Worm (Caenorhabditis elegans) whole organism, mixed stage, embryonic: ENCODE data around the gene C14H10.3.

ENCODE experiments used
- bed-3 ChIP-seq: fragments of 200-800 bp; sonication (Bioruptor generic); optimal IDR thresholded peaks from 3 replicates; lab custom pipeline; 2018; ENCODE audit warnings: mild to moderate bottlenecking, missing genetic modification characterization, moderate library complexity, missing compliant biosample characterization
- blmp-1 ChIP-seq: fragments of 150-350 bp; optimal IDR thresholded peaks from 2 replicates; lab custom pipeline; 2014; ENCODE audit warnings: missing biosample characterization, missing genetic modification characterization
- ceh-39 ChIP-seq: fragments of 150-350 bp; optimal IDR thresholded peaks from 2 replicates; lab custom pipeline; 2014; ENCODE audit warnings: missing biosample characterization, missing genetic modification characterization
- ceh-83 ChIP-seq: fragments of 200-800 bp; sonication (Bioruptor generic); optimal IDR thresholded peaks from 2 replicates; lab custom pipeline; 2018; ENCODE audit warnings: mild to moderate bottlenecking, missing genetic modification characterization, missing compliant biosample characterization
- ces-1 ChIP-seq: fragments of 150-350 bp; optimal IDR thresholded peaks from 2 replicates; lab custom pipeline; 2014; ENCODE audit warnings: missing biosample characterization, missing genetic modification reagents, missing genetic modification characterization
- cnd-1 ChIP-seq: fragments of 200-800 bp; sonication (Bioruptor generic); optimal IDR thresholded peaks from 2 replicates; lab custom pipeline; 2018; ENCODE audit warnings: mild to moderate bottlenecking, missing genetic modification characterization, missing compliant biosample characterization
- elt-1 ChIP-seq: sonication (generic microtip); optimal IDR thresholded peaks from 2 replicates; lab custom pipeline; 2017; ENCODE audit warnings: missing genetic modification characterization, mild to moderate bottlenecking, missing compliant biosample characterization, antibody characterized with exemption, moderate library complexity, borderline replicate concordance; ENCODE audit not compliant: insufficient read depth
- elt-3 ChIP-seq: fragments of 150-350 bp; optimal IDR thresholded peaks from 2 replicates; lab custom pipeline; 2014; ENCODE audit warnings: missing biosample characterization, missing genetic modification characterization
- ham-2 ChIP-seq: fragments of 200-800 bp; sonication (Bioruptor generic); optimal IDR thresholded peaks from 2 replicates; lab custom pipeline; 2018; ENCODE audit warnings: mild to moderate bottlenecking, missing genetic modification characterization, missing compliant biosample characterization
- hlh-1 ChIP-seq: fragments of 150-350 bp; optimal IDR thresholded peaks from 2 replicates; lab custom pipeline; 2014; ENCODE audit warnings: missing biosample characterization, missing genetic modification reagents, missing genetic modification characterization
- lin-32 ChIP-seq: fragments of 200-800 bp; sonication (Bioruptor generic); optimal IDR thresholded peaks from 2 replicates; lab custom pipeline; 2018; ENCODE audit warnings: mild to moderate bottlenecking, missing genetic modification characterization, missing compliant biosample characterization
- lsy-2 ChIP-seq: fragments of 150-350 bp; optimal IDR thresholded peaks from 2 replicates; lab custom pipeline; 2014; ENCODE audit warnings: missing biosample characterization, missing genetic modification characterization
- mab-5 ChIP-seq: fragments of 150-350 bp; optimal IDR thresholded peaks from 2 replicates; lab custom pipeline; 2014; ENCODE audit warnings: missing biosample characterization, missing genetic modification characterization
- nhr-12 ChIP-seq: fragments of 150-350 bp; optimal IDR thresholded peaks from 2 replicates; lab custom pipeline; 2014; ENCODE audit warnings: missing biosample characterization, missing genetic modification characterization
- nhr-237 ChIP-seq: fragments of 150-350 bp; optimal IDR thresholded peaks from 2 replicates; lab custom pipeline; 2014; ENCODE audit warnings: missing biosample characterization, missing genetic modification characterization
- nhr-28 ChIP-seq: fragments of 150-350 bp; optimal IDR thresholded peaks from 2 replicates; lab custom pipeline; 2014; ENCODE audit warnings: missing biosample characterization, missing genetic modification characterization
- nhr-76 ChIP-seq: sonication (generic microtip); optimal IDR thresholded peaks from 2 replicates; lab custom pipeline; 2017; ENCODE audit warnings: missing biosample characterization, missing genetic modification characterization
- pha-4 ChIP-seq: fragments of 150-350 bp; optimal IDR thresholded peaks from 2 replicates; lab custom pipeline; 2018; ENCODE audit warnings: missing biosample characterization, missing genetic modification reagents, missing genetic modification characterization
- snpc-4 ChIP-seq: fragments of 150-350 bp; optimal IDR thresholded peaks from 2 replicates; lab custom pipeline; 2014; ENCODE audit warnings: missing biosample characterization, missing genetic modification characterization
- sptf-1 ChIP-seq: sonication (generic microtip); optimal IDR thresholded peaks from 2 replicates; lab custom pipeline; 2017; ENCODE audit warnings: mild to moderate bottlenecking, missing genetic modification characterization, moderate library complexity, missing compliant biosample characterization
- unc-120 ChIP-seq: sonication (generic microtip); optimal IDR thresholded peaks from 2 replicates; lab custom pipeline; 2017; ENCODE audit warnings: missing genetic modification characterization, missing compliant biosample characterization; ENCODE audit not compliant: poor library complexity, severe bottlenecking
- unc-39 ChIP-seq: fragments of 150-350 bp; optimal IDR thresholded peaks from 2 replicates; lab custom pipeline; 2014; ENCODE audit warnings: missing biosample characterization, missing genetic modification characterization
- unc-62 ChIP-seq: fragments of 150-350 bp; optimal IDR thresholded peaks from 2 replicates; lab custom pipeline; 2014; ENCODE audit warnings: missing biosample characterization, missing genetic modification reagents, missing genetic modification characterization
- zip-8 ChIP-seq: fragments of 150-350 bp; optimal IDR thresholded peaks from 2 replicates; lab custom pipeline; 2014; ENCODE audit warnings: missing biosample characterization, missing genetic modification characterization

Gene C14H10.3

DNA sequence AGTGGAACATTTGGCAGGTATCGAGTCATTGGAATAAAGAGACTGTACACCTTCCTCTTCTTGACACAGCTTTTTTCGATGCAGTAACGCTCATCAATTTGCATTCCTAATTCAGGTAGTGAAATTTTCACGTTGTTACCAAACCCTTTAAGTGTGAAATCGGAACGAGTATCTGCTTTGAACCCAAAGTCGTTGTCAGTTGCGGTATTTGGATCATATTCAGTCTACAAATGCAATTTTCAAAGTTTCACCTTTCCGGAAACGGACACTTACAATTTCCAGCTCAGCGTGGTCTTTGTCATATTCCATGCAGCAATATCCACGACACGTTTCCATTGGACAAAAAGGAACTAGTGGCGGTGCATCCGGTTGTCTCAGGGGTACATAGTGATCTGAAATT is 45.3 kb downstream of the C14H10.3 start:
- TF ChIP-seq ces-1 (GFP tag; lab: Kevin White, UChicago) (no peak), ceh-39 (tag; lab: Kevin White, UChicago) (no peak), nhr-28 (tag; lab: Kevin White, UChicago) (no peak), unc-39 (tag; lab: Kevin White, UChicago) (no peak), unc-120 (tag; lab: Kevin White, UChicago) (no peak), elt-3 (no peak), bed-3 (GFP tag; lab: Kevin White, UChicago) (no peak), sptf-1 (no peak), ham-2 (GFP tag; lab: Kevin White, UChicago) (no peak), nhr-76 (tag; lab: Kevin White, UChicago) (no peak), pha-4 (no peak), nhr-12 (no peak), lsy-2 (tag; lab: Kevin White, UChicago) (no peak)

DNA sequence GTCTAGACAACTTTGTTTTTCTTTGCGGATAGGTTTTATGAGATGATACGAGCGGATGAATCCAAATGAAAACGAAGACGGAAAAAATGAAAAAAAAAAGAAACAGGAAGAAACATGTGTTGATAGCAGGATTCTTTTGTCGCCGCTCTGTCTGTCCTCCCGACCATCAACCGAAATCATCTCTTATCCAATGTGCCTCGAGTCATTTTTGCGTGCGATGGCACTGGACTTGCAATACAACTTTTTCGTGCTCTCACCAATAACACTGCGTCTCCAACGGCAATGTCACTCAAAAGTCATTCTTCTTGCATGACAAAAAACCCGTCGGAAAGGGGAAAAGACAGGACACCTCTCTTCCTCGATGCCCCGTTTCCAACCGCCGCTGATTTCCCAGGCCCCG is 51.6 kb downstream of the C14H10.3 start, which contains the start of gene ncs-4:
TSS of gene ncs-4 (plus strand) at position 227 of the 400 bp plus-strand sequence.
- TF ChIP-seq unc-62 (peak; percentile 31), hlh-1 (tag; lab: Kevin White, UChicago) (no peak), bed-3 (GFP tag; lab: Kevin White, UChicago) (no peak), zip-8 (tag; lab: Kevin White, UChicago) (no peak), unc-120 (tag; lab: Kevin White, UChicago) (peak; percentile 52)

DNA sequence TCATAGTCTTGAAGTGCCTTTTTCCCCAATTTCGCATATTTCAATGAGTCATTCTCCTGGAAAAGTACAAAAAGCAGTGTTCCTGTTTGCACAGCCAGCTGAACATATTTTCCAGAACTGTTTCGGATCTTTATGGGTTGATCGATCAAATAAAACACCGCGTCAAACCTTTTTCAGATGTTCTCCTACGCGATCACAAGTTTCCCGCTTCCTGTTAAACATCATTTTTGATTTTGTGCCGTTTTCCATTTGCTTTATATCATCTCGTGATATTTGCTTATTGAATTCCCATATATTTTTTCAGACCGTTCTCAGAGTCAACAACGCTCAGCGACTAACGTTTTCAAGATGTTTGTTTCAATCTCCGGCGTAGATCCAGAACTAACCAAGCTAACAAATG is 53.3 kb downstream of the C14H10.3 start, which contains the start of gene C07A4.3:
TSS of gene C07A4.3 (plus strand) at position 301 of the 400 bp plus-strand sequence.
- no peak for TF ChIP-seq hlh-1 (tag; lab: Kevin White, UChicago)
- TF ChIP-seq snpc-4 (tag; lab: Kevin White, UChicago) = no peak
- TF ChIP-seq sptf-1 = no peak
- TF ChIP-seq unc-62 = no peak
- no peak for TF ChIP-seq ceh-83 (GFP tag; lab: Kevin White, UChicago)
- TF ChIP-seq nhr-76 (tag; lab: Kevin White, UChicago) = no peak
- TF ChIP-seq ces-1 (GFP tag; lab: Kevin White, UChicago) = no peak
- TF ChIP-seq unc-39 (tag; lab: Kevin White, UChicago) = no peak
- TF ChIP-seq mab-5 (tag; lab: Kevin White, UChicago) = no peak
- no peak for TF ChIP-seq blmp-1 (tag; lab: Kevin White, UChicago)
- no peak for TF ChIP-seq nhr-12
- TF ChIP-seq zip-8 (tag; lab: Kevin White, UChicago) = no peak
- no peak for TF ChIP-seq pha-4
- TF ChIP-seq lin-32 = no peak
- no peak for TF ChIP-seq elt-1
- no peak for TF ChIP-seq ceh-39 (tag; lab: Kevin White, UChicago)

DNA sequence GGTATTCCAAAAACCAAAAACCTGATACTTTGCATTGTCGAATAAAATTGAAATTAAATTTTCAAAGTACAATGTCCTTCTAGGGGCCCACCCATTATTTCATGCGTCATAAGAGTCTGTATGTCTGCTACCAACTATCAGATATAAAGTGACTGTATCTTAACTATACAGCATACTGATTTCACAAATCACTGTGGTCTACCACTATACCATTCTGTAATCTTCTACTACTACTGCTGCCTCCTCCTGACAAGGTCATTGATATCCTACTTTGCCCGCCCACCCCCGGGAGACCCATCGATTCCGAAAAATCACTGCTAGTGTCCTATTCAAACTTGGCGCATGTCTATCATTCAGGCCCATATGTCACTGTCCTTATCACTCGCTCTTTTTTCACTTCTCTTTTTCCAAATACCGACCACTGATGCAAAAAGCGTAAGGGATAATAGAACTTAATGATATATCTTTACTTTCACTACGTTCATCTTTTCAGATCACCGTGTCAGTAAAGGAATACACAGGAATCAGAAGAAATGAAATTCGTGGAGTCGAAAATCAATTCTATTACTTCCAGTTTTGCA is 55.8 kb downstream of the C14H10.3 start, which contains the start of gene C07A4.2:
TSS of gene C07A4.2 (plus strand) at position 195 of the 581 bp plus-strand sequence.
- TF ChIP-seq nhr-237 (tag; lab: Kevin White, UChicago) (no peak), bed-3 (GFP tag; lab: Kevin White, UChicago) (no peak), nhr-12 (no peak), ceh-39 (tag; lab: Kevin White, UChicago) (no peak), ces-1 (GFP tag; lab: Kevin White, UChicago) (no peak), unc-120 (tag; lab: Kevin White, UChicago) (no peak), sptf-1 (no peak), nhr-28 (tag; lab: Kevin White, UChicago) (no peak), elt-3 (no peak), cnd-1 (tag; lab: Kevin White, UChicago) (no peak), blmp-1 (tag; lab: Kevin White, UChicago) (no peak)
